Worm (Caenorhabditis elegans): ENCODE measurements around the gene lips-2.
A peak's percentile ranks its signal among the peaks of the same experiment; 100 is the strongest.

Gene lips-2

ce11 chrX:12282911-12283310 lies 2.7 kb upstream of the lips-2 start, which contains the start of gene C04B4.2:
TSS of gene C04B4.2 (plus strand) at chrX:12283281.
- TF ChIP-seq saeg-2 (GFP tag; IDR thresholded peaks at IDR 0.05) = no peak
- no peak for TF ChIP-seq lin-13 (GFP tag; optimal IDR thresholded peaks at IDR 0.05)
- TF ChIP-seq nhr-25 (tag; optimal IDR thresholded peaks at IDR 0.05; ENCODE audit: borderline replicate concordance, insufficient read depth) = no peak
- TF ChIP-seq pha-4 (GFP tag; IDR thresholded peaks at IDR 0.05) = no peak
- no peak for TF ChIP-seq pha-4 (tag; optimal IDR thresholded peaks at IDR 0.05)
- no peak for TF ChIP-seq aha-1 (tag)
- TF ChIP-seq lin-1 (GFP tag; IDR thresholded peaks at IDR 0.05) = no peak
- TF ChIP-seq nhr-6 (tag; optimal IDR thresholded peaks at IDR 0.05) = no peak
- TF ChIP-seq gei-8 (GFP tag; optimal IDR thresholded peaks at IDR 0.05) = no peak
- TF ChIP-seq hif-1 (tag; optimal IDR thresholded peaks at IDR 0.05) = no peak
- TF ChIP-seq F44E2.7 (GFP tag; IDR thresholded peaks at IDR 0.05) = no peak
- TF ChIP-seq ceh-82 (tag; optimal IDR thresholded peaks at IDR 0.05) = no peak
- no peak for TF ChIP-seq sdz-12 (GFP tag; optimal IDR thresholded peaks at IDR 0.05)
- no peak for TF ChIP-seq ces-1 (GFP tag; optimal IDR thresholded peaks at IDR 0.05)
- TF ChIP-seq daf-8 (GFP tag; IDR thresholded peaks at IDR 0.05) = no peak
- no peak for TF ChIP-seq zip-11 (GFP tag; IDR thresholded peaks at IDR 0.05)

ce11 chrX:12284161-12284560 lies 1.4 kb upstream of the lips-2 start:
- no peak for TF ChIP-seq lin-13 (GFP tag; optimal IDR thresholded peaks at IDR 0.05)
- peak in 1 of 2 experiments; percentile 91 for TF ChIP-seq unc-62 (GFP tag; optimal IDR thresholded peaks at IDR 0.05 in 1 of 2)
- no peak for TF ChIP-seq unc-62 (tag; optimal IDR thresholded peaks at IDR 0.05)
- TF ChIP-seq aha-1 (tag) = peak; percentile 63
- TF ChIP-seq mdt-29 (GFP tag; IDR thresholded peaks at IDR 0.05) = no peak
- no peak for TF ChIP-seq gei-8 (GFP tag; optimal IDR thresholded peaks at IDR 0.05)
- TF ChIP-seq dmd-6 (GFP tag; IDR thresholded peaks at IDR 0.05) = no peak

ce11 chrX:12288254-12288653 lies 2.7 kb downstream of the lips-2 start, which contains the start of gene C04B4.5:
TSS of gene C04B4.5 (minus strand) at chrX:12288354.
- TF ChIP-seq ceh-28 (tag; optimal IDR thresholded peaks at IDR 0.05) = no peak
- no peak for TF ChIP-seq daf-12 (tag; optimal IDR thresholded peaks at IDR 0.05)
- no peak for TF ChIP-seq aly-2 (tag; optimal IDR thresholded peaks at IDR 0.05)
- TF ChIP-seq zfp-2 (tag; optimal IDR thresholded peaks at IDR 0.05) = no peak
- TF ChIP-seq cey-2 (tag; optimal IDR thresholded peaks at IDR 0.05; ENCODE audit: borderline replicate concordance, insufficient read depth) = no peak

ce11 chrX:12290539-12290938 lies 4.9 kb downstream of the lips-2 start, which contains the start of gene C04B4.4:
TSS of gene C04B4.4 (plus strand) at chrX:12290839.
- TF ChIP-seq egl-27 (tag; optimal IDR thresholded peaks at IDR 0.05) (no peak), nhr-102 (tag; optimal IDR thresholded peaks at IDR 0.05) (no peak), lim-7 (GFP tag; IDR thresholded peaks at IDR 0.05) (no peak), F49E8.2 (tag; optimal IDR thresholded peaks at IDR 0.05; ENCODE audit: borderline replicate concordance) (no peak)

- no peak for TF ChIP-seq set-16 (GFP tag; IDR thresholded peaks at IDR 0.05)
- TF ChIP-seq ceh-44 (GFP tag; IDR thresholded peaks at IDR 0.05) = no peak
- TF ChIP-seq unc-62 (GFP tag; optimal IDR thresholded peaks at IDR 0.05 in 1 of 2) = peak in 1 of 2 experiments; percentile 61
- no peak for TF ChIP-seq unc-62 (tag; optimal IDR thresholded peaks at IDR 0.05)
Observed at ce11 chrX:12294263-12294662, 8.7 kb downstream of the lips-2 start, which contains the start of gene W06D11.1. TSS of gene W06D11.1 (plus strand) at chrX:12294563.

ce11 chrX:12296392-12296791 lies 10.8 kb downstream of the lips-2 start, which contains the start of gene W06D11.2:
TSS of gene W06D11.2 (minus strand) at chrX:12296730.
- peak in 1 of 2 experiments; percentile 96 for TF ChIP-seq unc-62 (GFP tag; optimal IDR thresholded peaks at IDR 0.05 in 1 of 2)
- no peak for TF ChIP-seq unc-62 (tag; optimal IDR thresholded peaks at IDR 0.05)
- TF ChIP-seq vab-7 (GFP tag; IDR thresholded peaks at IDR 0.05) = no peak
- TF ChIP-seq Y105C5A.15 (GFP tag; IDR thresholded peaks at IDR 0.05) = no peak
